Worm (Caenorhabditis elegans) whole organism, L4/young adult: Measurements from ENCODE around the gene tag-276.

Experiments used
- W03F9.2 ChIP-seq: fragments of 150-350 bp; optimal IDR thresholded peaks from 2 replicates; lab custom pipeline; 2014; ENCODE audit warnings: missing biosample characterization, missing genetic modification characterization
- dao-5 ChIP-seq: sonication (generic microtip); optimal IDR thresholded peaks from 2 replicates; lab custom pipeline; 2016; ENCODE audit warnings: missing genotype, missing genetic modification characterization, moderate library complexity, missing compliant biosample characterization
- him-1 ChIP-seq: sonication (generic microtip); optimal IDR thresholded peaks from 2 replicates; lab custom pipeline; 2016; ENCODE audit warnings: missing genotype, missing genetic modification reagents, missing genetic modification characterization, missing compliant biosample characterization

- no peak for TF ChIP-seq dao-5 (tag; lab: Kevin White, UChicago)
- TF ChIP-seq him-1 (tag; lab: Kevin White, UChicago), result no peak
- TF ChIP-seq W03F9.2, result no peak
Measured at ce11 chrII:12296591-12296990, 47.6 kb upstream of the tag-276 start.
